Fruit fly (Drosophila melanogaster): ENCODE results near the gene CG33932.

- TF ChIP-seq h (optimal IDR thresholded peaks at IDR 0.05) (no peak), Sin3A (optimal IDR thresholded peaks at IDR 0.05) (no peak), Myc (optimal IDR thresholded peaks at IDR 0.05) (no peak), ttk (optimal IDR thresholded peaks at IDR 0.05) (no peak), psq (optimal IDR thresholded peaks at IDR 0.05) (no peak), insv (optimal IDR thresholded peaks at IDR 0.05) (no peak)
Measured at dm6 chrX:19788621-19788944, 44.4 kb downstream of the CG33932 start.

All from Kc167 (cell line).